Worm (Caenorhabditis elegans) whole organism, L4 larva: ENCODE data around the gene B0524.5.

Experiments used
- D1046.2 ChIP-seq: fragments of 200-800 bp; sonication (Bioruptor generic); IDR thresholded peaks from 2 replicates; pipeline ENCODE4 v1.3.6; 2022; ENCODE audit warnings: missing genetic modification characterization, missing compliant biosample characterization
- F10B5.3 ChIP-seq: sonication (generic microtip); optimal IDR thresholded peaks from 2 replicates; lab custom pipeline; 2016; ENCODE audit warnings: mild to moderate bottlenecking, missing genetic modification characterization, missing compliant biosample characterization
- F37D6.2 ChIP-seq: sonication (generic microtip); optimal IDR thresholded peaks from 2 replicates; lab custom pipeline; 2016; ENCODE audit warnings: mild to moderate bottlenecking, missing genetic modification characterization, missing compliant biosample characterization
- F44E2.7 ChIP-seq: fragments of 200-800 bp; sonication (Bioruptor generic); IDR thresholded peaks from 2 replicates; pipeline ENCODE4 v2.1.2; 2022; ENCODE audit warnings: missing genetic modification characterization, missing compliant biosample characterization
- Y75B8A.6 ChIP-seq: fragments of 200-800 bp; sonication (Bioruptor generic); IDR thresholded peaks from 2 replicates; pipeline ENCODE4 v1.3.6; 2022; ENCODE audit warnings: missing genetic modification reagents, missing genetic modification characterization, missing compliant biosample characterization
- ZK337.2 ChIP-seq: fragments of 200-800 bp; sonication (Bioruptor generic); IDR thresholded peaks from 2 replicates; pipeline ENCODE4 v1.3.6; 2022; ENCODE audit warnings: missing genetic modification reagents, missing genetic modification characterization, missing compliant biosample characterization
- aha-1 ChIP-seq: fragments of 150-350 bp; peaks from one replicate; lab custom pipeline; 2014; ENCODE audit warnings: missing biosample characterization, missing genetic modification characterization
- attf-4 ChIP-seq: sonication (generic microtip); optimal IDR thresholded peaks from 3 replicates; lab custom pipeline; 2017; ENCODE audit warnings: missing biosample characterization, missing genetic modification characterization
- ceh-44 ChIP-seq: fragments of 200-800 bp; sonication (Bioruptor generic); IDR thresholded peaks from 2 replicates; pipeline ENCODE4 v1.3.6; 2022; ENCODE audit warnings: missing genetic modification reagents, missing genetic modification characterization, missing compliant biosample characterization
- ceh-62 ChIP-seq: sonication (generic microtip); optimal IDR thresholded peaks from 2 replicates; lab custom pipeline; 2017; ENCODE audit warnings: missing biosample characterization, missing genetic modification characterization
- cey-2 ChIP-seq: sonication (generic microtip); optimal IDR thresholded peaks from 3 replicates; lab custom pipeline; 2017; ENCODE audit warnings: missing genetic modification characterization, mild to moderate bottlenecking, missing compliant biosample characterization, antibody characterized with exemption, borderline replicate concordance; ENCODE audit not compliant: insufficient read depth
- ctbp-1 ChIP-seq: fragments of 200-800 bp; sonication (Bioruptor generic); IDR thresholded peaks from 2 replicates; pipeline ENCODE4 v1.3.6; 2022; ENCODE audit warnings: missing genetic modification reagents, missing genetic modification characterization, missing compliant biosample characterization
- daf-12 ChIP-seq: fragments of 150-350 bp; optimal IDR thresholded peaks from 2 replicates; lab custom pipeline; 2014; ENCODE audit warnings: missing biosample characterization, missing genetic modification reagents, missing genetic modification characterization
- daf-19 ChIP-seq: fragments of 200-800 bp; sonication (Bioruptor generic); conservative IDR thresholded peaks from 2 replicates; pipeline ENCODE4 v1.3.6; 2022; ENCODE audit warnings: missing genetic modification characterization, missing compliant biosample characterization
- daf-8 ChIP-seq: fragments of 200-800 bp; sonication (Bioruptor generic); IDR thresholded peaks from 2 replicates; pipeline ENCODE4 v1.3.6; 2022; ENCODE audit warnings: missing genetic modification characterization, missing compliant biosample characterization
- dmd-6 ChIP-seq: fragments of 200-800 bp; sonication (Bioruptor generic); IDR thresholded peaks from 2 replicates; pipeline ENCODE4 v1.3.6; 2022; ENCODE audit warnings: missing genetic modification reagents, missing genetic modification characterization, missing compliant biosample characterization
- dpl-1 ChIP-seq: fragments of 150-350 bp; optimal IDR thresholded peaks from 2 replicates; lab custom pipeline; 2014; ENCODE audit warnings: missing biosample characterization, missing genetic modification reagents, missing genetic modification characterization
- duxl-1 ChIP-seq: sonication (generic microtip); optimal IDR thresholded peaks from 2 replicates; lab custom pipeline; 2016; ENCODE audit warnings: mild to moderate bottlenecking, missing genetic modification characterization, moderate library complexity, missing compliant biosample characterization; ENCODE audit not compliant: poor library complexity
- egl-43 ChIP-seq: fragments of 200-800 bp; sonication (Bioruptor generic); IDR thresholded peaks from 2 replicates; pipeline ENCODE4 v1.3.6; 2022; ENCODE audit warnings: missing genetic modification reagents, missing genetic modification characterization, missing compliant biosample characterization
- fos-1 ChIP-seq: fragments of 150-350 bp; optimal IDR thresholded peaks from 2 replicates; lab custom pipeline; 2014; ENCODE audit warnings: missing biosample characterization, missing genetic modification characterization
- hlh-11 ChIP-seq: fragments of 200-800 bp; sonication (Bioruptor generic); optimal IDR thresholded peaks from 2 replicates; lab custom pipeline; 2018; ENCODE audit warnings: mild to moderate bottlenecking, missing genetic modification characterization, missing compliant biosample characterization
- hlh-30 ChIP-seq: sonication (generic microtip); optimal IDR thresholded peaks from 2 replicates; lab custom pipeline; 2017; ENCODE audit warnings: antibody characterized with exemption, mild to moderate bottlenecking, missing genetic modification characterization, missing compliant biosample characterization; ENCODE audit not compliant: insufficient read depth
- jun-1 ChIP-seq: fragments of 150-350 bp; optimal IDR thresholded peaks from 2 replicates; lab custom pipeline; 2014; ENCODE audit warnings: missing biosample characterization, missing genetic modification reagents, missing genetic modification characterization
- lim-7 ChIP-seq: fragments of 200-800 bp; sonication (Bioruptor generic); IDR thresholded peaks from 2 replicates; pipeline ENCODE4 v1.3.6; 2022; ENCODE audit warnings: missing genetic modification characterization, missing compliant biosample characterization
- lin-38 ChIP-seq: fragments of 200-800 bp; sonication (Bioruptor generic); IDR thresholded peaks from 2 replicates; pipeline ENCODE4 v1.3.6; 2022; ENCODE audit warnings: missing genetic modification reagents, missing genetic modification characterization, missing compliant biosample characterization
- lsy-2 ChIP-seq, 2 experiments: fragments of 150-350 bp in 1 of 2; sonication (generic microtip) in 1 of 2; optimal IDR thresholded peaks; 2 replicates each; lab custom pipeline; 2014 to 2017; ENCODE audit warnings: missing biosample characterization in 2 of 2, missing genetic modification characterization in 2 of 2
- madf-5 ChIP-seq, 2 experiments: fragments of 200-800 bp; sonication (Bioruptor generic); IDR thresholded peaks; 2 replicates each; pipeline ENCODE4 v1.3.6; 2022; ENCODE audit warnings: missing compliant biosample characterization in 2 of 2, missing genetic modification characterization in 2 of 2
- madf-9 ChIP-seq: fragments of 200-800 bp; sonication (Bioruptor generic); conservative IDR thresholded peaks from 2 replicates; pipeline ENCODE4 v1.3.6; 2022; ENCODE audit warnings: missing genetic modification reagents, missing genetic modification characterization, missing compliant biosample characterization
- mep-1 ChIP-seq: fragments of 150-350 bp; sonication (generic microtip); optimal IDR thresholded peaks from 3 replicates; lab custom pipeline; 2014; ENCODE audit warnings: missing biosample characterization, missing genetic modification characterization
- mes-2 ChIP-seq: sonication (generic microtip); optimal IDR thresholded peaks from 2 replicates; lab custom pipeline; 2016; ENCODE audit warnings: missing genotype, mild to moderate bottlenecking, missing genetic modification characterization, missing compliant biosample characterization; ENCODE audit not compliant: poor library complexity, severe bottlenecking
- mxl-3 ChIP-seq: fragments of 200-800 bp; sonication (Bioruptor generic); optimal IDR thresholded peaks from 2 replicates; lab custom pipeline; 2018; ENCODE audit warnings: mild to moderate bottlenecking, missing genetic modification characterization, missing compliant biosample characterization
- nhr-25 ChIP-seq: sonication (generic microtip); optimal IDR thresholded peaks from 2 replicates; lab custom pipeline; 2017; ENCODE audit warnings: missing genetic modification characterization, mild to moderate bottlenecking, missing compliant biosample characterization, antibody characterized with exemption, moderate library complexity, borderline replicate concordance; ENCODE audit not compliant: insufficient read depth
- nhr-28 ChIP-seq: fragments of 150-350 bp; optimal IDR thresholded peaks from 2 replicates; lab custom pipeline; 2014; ENCODE audit warnings: missing biosample characterization, missing genetic modification characterization
- nhr-42 ChIP-seq: fragments of 200-800 bp; sonication (Bioruptor generic); IDR thresholded peaks from 2 replicates; pipeline ENCODE4 v1.3.6; 2022; ENCODE audit warnings: missing genetic modification characterization, missing compliant biosample characterization
- nhr-6 ChIP-seq: fragments of 150-350 bp; optimal IDR thresholded peaks from 2 replicates; lab custom pipeline; 2014; ENCODE audit warnings: missing biosample characterization, missing genetic modification characterization
- nhr-76 ChIP-seq: fragments of 150-350 bp; optimal IDR thresholded peaks from 2 replicates; lab custom pipeline; 2014; ENCODE audit warnings: missing biosample characterization, missing genetic modification characterization
- nhr-77 ChIP-seq: fragments of 150-350 bp; optimal IDR thresholded peaks from 2 replicates; lab custom pipeline; 2014; ENCODE audit warnings: missing biosample characterization, missing genetic modification characterization
- sdz-12 ChIP-seq: fragments of 200-800 bp; sonication (Bioruptor generic); optimal IDR thresholded peaks from 2 replicates; lab custom pipeline; 2018; ENCODE audit warnings: mild to moderate bottlenecking, missing genetic modification characterization, missing compliant biosample characterization
- skn-1 ChIP-seq: fragments of 150-350 bp; optimal IDR thresholded peaks from 2 replicates; lab custom pipeline; 2014; ENCODE audit warnings: missing biosample characterization, missing genetic modification characterization
- snpc-4 ChIP-seq: fragments of 150-350 bp; optimal IDR thresholded peaks from 2 replicates; lab custom pipeline; 2014; ENCODE audit warnings: missing biosample characterization, missing genetic modification characterization
- spr-1 ChIP-seq: sonication (generic microtip); optimal IDR thresholded peaks from 2 replicates; lab custom pipeline; 2016; ENCODE audit warnings: mild to moderate bottlenecking, missing genetic modification characterization, missing compliant biosample characterization
- spr-3 ChIP-seq: fragments of 200-800 bp; sonication (Bioruptor generic); optimal IDR thresholded peaks from 2 replicates; lab custom pipeline; 2018; ENCODE audit warnings: mild to moderate bottlenecking, missing genetic modification characterization, missing compliant biosample characterization
- zag-1 ChIP-seq: fragments of 150-350 bp; optimal IDR thresholded peaks from 2 replicates; lab custom pipeline; 2014; ENCODE audit warnings: missing biosample characterization, missing genetic modification characterization
- ztf-7 ChIP-seq: fragments of 150-350 bp; optimal IDR thresholded peaks from 2 replicates; lab custom pipeline; 2014; ENCODE audit warnings: missing biosample characterization, missing genetic modification characterization

Gene B0524.5

ce11 chrIII:1921136-1921680, 27.5 kb upstream of the B0524.5 start (continued):
- TF ChIP-seq F44E2.7 (GFP tag; lab: Robert Waterston, UW) (no peak), nhr-76 (tag; lab: Kevin White, UChicago) (peak; percentile 66), nhr-77 (tag; lab: Kevin White, UChicago) (peak; percentile 81), nhr-25 (tag; lab: Kevin White, UChicago) (peak; percentile 90), madf-5 (GFP tag; IDR thresholded peaks at IDR 0.05; lab: Robert Waterston, UW) (no peak), ztf-7 (tag; lab: Kevin White, UChicago) (peak; percentile 20), lsy-2 (tag; optimal IDR thresholded peaks at IDR 0.05; lab: Kevin White, UChicago) (peak; percentile 85 to 86), lin-38 (GFP tag; lab: Robert Waterston, UW) (peak; percentile 69), nhr-42 (GFP tag; lab: Robert Waterston, UW) (peak; percentile 73; the same call in 1 of the 2 replicates), F10B5.3 (tag; lab: Kevin White, UChicago) (peak; percentile 71), dpl-1 (GFP tag; lab: Kevin White, UChicago) (peak; percentile 62), daf-12 (tag; lab: Kevin White, UChicago) (no peak), ceh-44 (GFP tag; lab: Robert Waterston, UW) (no peak), attf-4 (peak; percentile 60), daf-8 (no peak), cey-2 (tag; lab: Kevin White, UChicago) (no peak), madf-9 (GFP tag; lab: Robert Waterston, UW) (peak; percentile 62), Y75B8A.6 (GFP tag; lab: Robert Waterston, UW) (no peak), jun-1 (tag; lab: Kevin White, UChicago) (peak; percentile 77), hlh-11 (tag; lab: Kevin White, UChicago) (peak; percentile 100), ctbp-1 (GFP tag; lab: Robert Waterston, UW) (peak; percentile 88), F37D6.2 (tag; lab: Kevin White, UChicago) (peak; percentile 93), nhr-6 (tag; lab: Kevin White, UChicago) (peak; percentile 65), mxl-3 (peak; percentile 89), lim-7 (GFP tag; lab: Robert Waterston, UW) (no peak), aha-1 (tag; lab: Kevin White, UChicago) (peak; percentile 99)

- TF ChIP-seq aha-1 (tag; lab: Kevin White, UChicago) (peak; percentile 93), nhr-28 (tag; lab: Kevin White, UChicago) (no peak), nhr-77 (tag; lab: Kevin White, UChicago) (no peak), nhr-6 (tag; lab: Kevin White, UChicago) (no peak), F37D6.2 (tag; lab: Kevin White, UChicago) (no peak), spr-3 (GFP tag; lab: Kevin White, UChicago) (no peak), egl-43 (GFP tag; lab: Robert Waterston, UW) (no peak)
Observed at ce11 chrIII:1918311-1918932, 24.7 kb upstream of the B0524.5 start.

ce11 chrIII:1905589-1905988, 11.9 kb upstream of the B0524.5 start, which contains the start of the genes B0524.6 and pqn-41:
TSS of gene B0524.6 (minus strand) at chrIII:1905640.
TSS of gene pqn-41 (plus strand) at chrIII:1905958.
- TF ChIP-seq egl-43 (GFP tag; lab: Robert Waterston, UW) (no peak), daf-19 (GFP tag; lab: Robert Waterston, UW) (no peak), nhr-28 (tag; lab: Kevin White, UChicago) (no peak), aha-1 (tag; lab: Kevin White, UChicago) (no peak), ceh-62 (no peak), skn-1 (no peak), zag-1 (tag; lab: Kevin White, UChicago) (no peak), duxl-1 (tag; lab: Kevin White, UChicago) (no peak), D1046.2 (no peak), nhr-25 (tag; lab: Kevin White, UChicago) (no peak), nhr-42 (GFP tag; lab: Robert Waterston, UW) (no peak), lin-38 (GFP tag; lab: Robert Waterston, UW) (peak; percentile 64), mep-1 (tag; lab: Kevin White, UChicago) (peak; percentile 68), hlh-30 (peak; percentile 23), fos-1 (no peak), sdz-12 (GFP tag; lab: Kevin White, UChicago) (no peak), snpc-4 (no peak), spr-1 (no peak), ZK337.2 (GFP tag; lab: Robert Waterston, UW) (no peak), mes-2 (tag; lab: Kevin White, UChicago) (peak; percentile 75), madf-5 (GFP tag; IDR thresholded peaks at IDR 0.05; lab: Robert Waterston, UW) (no peak), dmd-6 (GFP tag; lab: Robert Waterston, UW) (no peak)
